Worm (Caenorhabditis elegans) whole organism, L2 larva: Measurements from ENCODE around the gene Y105C5B.19.
A peak's percentile ranks its signal among the peaks of the same experiment; 100 is the strongest.

ENCODE experiments used
- C34F6.9 ChIP-seq: fragments of 150-350 bp; optimal IDR thresholded peaks from 2 replicates; lab custom pipeline; 2014; ENCODE audit warnings: missing biosample characterization, missing genetic modification characterization
- nhr-11 ChIP-seq: fragments of 150-350 bp; optimal IDR thresholded peaks from 2 replicates; lab custom pipeline; 2014; ENCODE audit warnings: missing biosample characterization, missing genetic modification characterization

Gene Y105C5B.19

DNA sequence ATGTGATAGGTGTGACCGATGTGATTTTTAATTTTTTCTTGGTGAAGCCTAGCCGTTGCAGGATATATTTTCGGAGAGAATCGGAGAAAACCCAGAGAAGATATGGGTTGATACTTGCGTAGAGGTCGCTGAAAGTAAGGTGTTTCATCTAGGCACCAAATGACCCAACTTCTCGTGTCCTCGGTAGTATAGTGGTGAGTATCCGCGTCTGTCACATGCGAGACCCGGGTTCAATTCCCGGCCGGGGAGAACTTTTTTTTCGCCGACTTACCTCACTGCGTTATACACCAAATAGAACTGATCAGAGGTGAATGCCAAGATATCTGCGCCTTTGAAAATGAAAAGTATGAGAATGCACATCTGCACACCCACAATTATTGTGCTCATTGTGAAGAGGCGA, 51.9 kb downstream of the Y105C5B.19 start (continued):
- TF ChIP-seq nhr-11 (tag; lab: Kevin White, UChicago) (no peak), C34F6.9 (tag; lab: Kevin White, UChicago) (peak; percentile 2)
